Fruit fly (Drosophila melanogaster) whole organism, embryonic: ENCODE data around the gene Rpn10.

Source experiments
- Atf-2 ChIP-seq: fragments of 200-800 bp; sonication (Bioruptor generic); optimal IDR thresholded peaks from 2 replicates; lab custom pipeline; 2016; ENCODE audit warnings: missing biosample characterization, missing genetic modification characterization
- CG10209 ChIP-seq: fragments of 200-800 bp; sonication (Bioruptor generic); optimal IDR thresholded peaks from 3 replicates; lab custom pipeline; 2017; ENCODE audit warnings: missing biosample characterization, mild to moderate bottlenecking, missing genetic modification characterization, missing genetic modification reagents
- CG10431 ChIP-seq: fragments of 200-800 bp; sonication (Bioruptor generic); optimal IDR thresholded peaks from 3 replicates; lab custom pipeline; 2018; ENCODE audit warnings: missing biosample characterization, mild to moderate bottlenecking, missing genetic modification characterization
- CG10462 ChIP-seq: fragments of 200-800 bp; sonication (Bioruptor generic); optimal IDR thresholded peaks from 2 replicates; lab custom pipeline; 2016; ENCODE audit warnings: missing biosample characterization, missing genetic modification characterization
- CG12071 ChIP-seq: fragments of 200-800 bp; sonication (Bioruptor generic); optimal IDR thresholded peaks from 3 replicates; lab custom pipeline; 2018; ENCODE audit warnings: missing biosample characterization, mild to moderate bottlenecking, missing genetic modification characterization
- CG12659 ChIP-seq: fragments of 200-800 bp; sonication (Bioruptor generic); optimal IDR thresholded peaks from 3 replicates; lab custom pipeline; 2017; ENCODE audit warnings: mild to moderate bottlenecking, missing biosample characterization, missing genetic modification reagents, missing genetic modification characterization
- CG12744 ChIP-seq: fragments of 200-800 bp; sonication (Bioruptor generic); optimal IDR thresholded peaks from 2 replicates; lab custom pipeline; 2016; ENCODE audit warnings: missing biosample characterization, missing genetic modification characterization
- CG14014 ChIP-seq: fragments of 200-800 bp; sonication (Bioruptor generic); IDR thresholded peaks from 2 replicates; pipeline ENCODE4 v1.3.6; 2022; ENCODE audit warnings: missing biosample characterization, missing genetic modification characterization
- CG15011 ChIP-seq: fragments of 200-800 bp; sonication (Bioruptor generic); optimal IDR thresholded peaks from 3 replicates; lab custom pipeline; 2018; ENCODE audit warnings: missing biosample characterization, mild to moderate bottlenecking, missing genetic modification characterization
- CG15073 ChIP-seq: fragments of 200-800 bp; sonication (Bioruptor generic); optimal IDR thresholded peaks from 2 replicates; lab custom pipeline; 2016; ENCODE audit warnings: missing biosample characterization, missing genetic modification characterization
- CG17361 ChIP-seq: fragments of 200-800 bp; sonication (Bioruptor generic); IDR thresholded peaks from 3 replicates; pipeline ENCODE4 v1.3.6; 2022; ENCODE audit warnings: missing biosample characterization, missing genetic modification characterization
- CG17829 ChIP-seq: fragments of 200-800 bp; optimal IDR thresholded peaks from 2 replicates; lab custom pipeline; 2019; ENCODE audit warnings: missing biosample characterization, mild to moderate bottlenecking, missing genetic modification characterization, moderate library complexity
- CG1792 ChIP-seq: fragments of 200-800 bp; sonication (Bioruptor generic); optimal IDR thresholded peaks from 2 replicates; lab custom pipeline; 2016; ENCODE audit warnings: missing biosample characterization, missing genetic modification characterization
- CG2120 ChIP-seq: fragments of 200-800 bp; sonication (Bioruptor generic); optimal IDR thresholded peaks from 3 replicates; lab custom pipeline; 2016; ENCODE audit warnings: missing biosample characterization, missing genetic modification characterization
- CG2202 ChIP-seq: fragments of 200-800 bp; sonication (Bioruptor generic); optimal IDR thresholded peaks from 2 replicates; lab custom pipeline; 2018; ENCODE audit warnings: missing biosample characterization, mild to moderate bottlenecking, missing genetic modification characterization
- CG2889 ChIP-seq: fragments of 200-800 bp; sonication (Bioruptor generic); IDR thresholded peaks from 3 replicates; pipeline ENCODE4 v1.3.6; 2022; ENCODE audit warnings: missing biosample characterization, missing genetic modification characterization
- CG30431 ChIP-seq: fragments of 200-800 bp; sonication (Bioruptor generic); optimal IDR thresholded peaks from 2 replicates; lab custom pipeline; 2017; ENCODE audit warnings: missing biosample characterization, missing genetic modification characterization
- CG34224 ChIP-seq: fragments of 200-800 bp; sonication (Bioruptor generic); IDR thresholded peaks from 3 replicates; pipeline ENCODE4 v1.3.6; 2022; ENCODE audit warnings: missing biosample characterization, missing genetic modification characterization; ENCODE audit not compliant: partially characterized antibody
- CG34376 ChIP-seq: fragments of 200-800 bp; sonication (Bioruptor generic); optimal IDR thresholded peaks from 2 replicates; lab custom pipeline; 2018; ENCODE audit warnings: missing biosample characterization, mild to moderate bottlenecking, missing genetic modification characterization
- CG3838 ChIP-seq: fragments of 200-800 bp; sonication (Bioruptor generic); optimal IDR thresholded peaks from 3 replicates; lab custom pipeline; 2016; ENCODE audit warnings: missing biosample characterization, missing genetic modification characterization
- CG6854 ChIP-seq: fragments of 200-800 bp; sonication (Bioruptor generic); optimal IDR thresholded peaks from 3 replicates; lab custom pipeline; 2017; ENCODE audit warnings: missing biosample characterization, mild to moderate bottlenecking, missing genetic modification characterization
- CG7786 ChIP-seq: fragments of 200-800 bp; sonication (Bioruptor generic); optimal IDR thresholded peaks from 2 replicates; lab custom pipeline; 2016; ENCODE audit warnings: missing biosample characterization, missing genetic modification characterization
- CG9797 ChIP-seq: fragments of 200-800 bp; sonication (Bioruptor generic); optimal IDR thresholded peaks from 3 replicates; lab custom pipeline; 2018; ENCODE audit warnings: missing biosample characterization, mild to moderate bottlenecking, missing genetic modification characterization
- CkIIα-i1 ChIP-seq: fragments of 200-800 bp; sonication (Bioruptor generic); IDR thresholded peaks from 2 replicates; pipeline ENCODE4 v1.3.6; 2022; ENCODE audit warnings: missing biosample characterization, missing genetic modification characterization
- Gug ChIP-seq: fragments of 200-800 bp; sonication (Bioruptor generic); IDR thresholded peaks from 4 replicates; pipeline ENCODE4 v1.3.6; 2022; ENCODE audit warnings: missing biosample characterization, missing genetic modification characterization
- HLH4C ChIP-seq: fragments of 200-800 bp; sonication (Bioruptor generic); IDR thresholded peaks from 3 replicates; pipeline ENCODE4 v1.3.6; 2022; ENCODE audit warnings: missing biosample characterization, missing genetic modification characterization; ENCODE audit not compliant: partially characterized antibody
- HmgD ChIP-seq: fragments of 200-800 bp; sonication (Bioruptor generic); optimal IDR thresholded peaks from 3 replicates; lab custom pipeline; 2016; ENCODE audit warnings: missing biosample characterization, missing genetic modification characterization
- MBD-R2 ChIP-seq: fragments of 200-800 bp; sonication (Bioruptor generic); IDR thresholded peaks from 2 replicates; pipeline ENCODE4 v1.3.6; 2022; ENCODE audit warnings: missing biosample characterization, missing genetic modification characterization
- Usf ChIP-seq: fragments of 200-800 bp; sonication (Bioruptor generic); optimal IDR thresholded peaks from 2 replicates; lab custom pipeline; 2017; ENCODE audit warnings: missing genotype, missing biosample characterization, missing genetic modification characterization
- ara ChIP-seq: fragments of 200-800 bp; sonication (Bioruptor generic); IDR thresholded peaks from 2 replicates; pipeline ENCODE4 v1.3.6; 2022; ENCODE audit warnings: missing biosample characterization, missing genetic modification characterization
- br ChIP-seq: fragments of >200 bp; optimal IDR thresholded peaks from 2 replicates; lab custom pipeline; 2017
- caup ChIP-seq: fragments of 200-800 bp; sonication (Bioruptor generic); optimal IDR thresholded peaks from 3 replicates; lab custom pipeline; 2017; ENCODE audit warnings: missing biosample characterization, mild to moderate bottlenecking, missing genetic modification characterization, moderate library complexity; ENCODE audit not compliant: severe bottlenecking
- cg ChIP-seq: fragments of 200-800 bp; sonication (Bioruptor generic); optimal IDR thresholded peaks from 3 replicates; lab custom pipeline; 2019; ENCODE audit warnings: missing biosample characterization, mild to moderate bottlenecking, missing genetic modification characterization, moderate library complexity
- chif ChIP-seq, 2 experiments: fragments of 200-800 bp; sonication (Bioruptor generic); optimal IDR thresholded peaks; 3 replicates each; lab custom pipeline; 2016; ENCODE audit warnings: missing biosample characterization in 2 of 2, missing genetic modification characterization in 2 of 2
- ci ChIP-seq: fragments of 200-800 bp; sonication (Bioruptor generic); IDR thresholded peaks from 3 replicates; pipeline ENCODE4 v1.3.6; 2022; ENCODE audit warnings: missing biosample characterization, missing genetic modification characterization
- crc ChIP-seq: fragments of 200-800 bp; sonication (Bioruptor generic); optimal IDR thresholded peaks from 2 replicates; lab custom pipeline; 2016; ENCODE audit warnings: missing biosample characterization, missing genetic modification characterization
- crol ChIP-seq: fragments of 200-800 bp; sonication (Bioruptor generic); IDR thresholded peaks from 2 replicates; pipeline ENCODE4 v1.3.6; 2022; ENCODE audit warnings: missing biosample characterization, missing genetic modification characterization
- ewg ChIP-seq: fragments of 200-800 bp; sonication (Bioruptor generic); optimal IDR thresholded peaks from 3 replicates; lab custom pipeline; 2017; ENCODE audit warnings: mild to moderate bottlenecking, missing biosample characterization, missing genetic modification reagents, missing genetic modification characterization
- ftz-f1 ChIP-seq: fragments of 200-800 bp; sonication (Bioruptor generic); optimal IDR thresholded peaks from 2 replicates; lab custom pipeline; 2016; ENCODE audit warnings: missing biosample characterization, missing genetic modification characterization
- jigr1 ChIP-seq: fragments of 200-800 bp; sonication (Bioruptor generic); IDR thresholded peaks from 3 replicates; pipeline ENCODE4 v1.3.6; 2022; ENCODE audit warnings: missing biosample characterization, missing genetic modification characterization
- jumu ChIP-seq: fragments of 200-800 bp; sonication (Bioruptor generic); optimal IDR thresholded peaks from 3 replicates; lab custom pipeline; 2016; ENCODE audit warnings: missing biosample characterization, missing genetic modification characterization
- nau ChIP-seq: fragments of 200-800 bp; sonication (Bioruptor generic); optimal IDR thresholded peaks from 3 replicates; lab custom pipeline; 2017; ENCODE audit warnings: missing biosample characterization, mild to moderate bottlenecking, missing genetic modification characterization, missing genetic modification reagents
- oc ChIP-seq: fragments of 200-800 bp; sonication (Bioruptor generic); optimal IDR thresholded peaks from 2 replicates; lab custom pipeline; 2018; ENCODE audit warnings: missing biosample characterization, mild to moderate bottlenecking, missing genetic modification characterization, moderate library complexity
- onecut ChIP-seq: fragments of 200-800 bp; sonication (Bioruptor generic); IDR thresholded peaks from 2 replicates; pipeline ENCODE4 v1.3.6; 2022; ENCODE audit warnings: missing biosample characterization, missing genetic modification characterization
- pnt ChIP-seq: fragments of 200-800 bp; sonication (Bioruptor generic); optimal IDR thresholded peaks from 3 replicates; lab custom pipeline; 2016; ENCODE audit warnings: missing biosample characterization, missing genetic modification characterization
- prd ChIP-seq, 3 experiments: fragments of >200 bp in 2 of 3; fragments of 200-800 bp in 1 of 3; sonication (Bioruptor generic) in 1 of 3; optimal IDR thresholded peaks in 2 of 3; IDR thresholded peaks in 1 of 3; 2 replicates in 2 of 3; 3 replicates in 1 of 3; pipeline versions ENCODE4 v1.3.6 to Lab custom; 2017 to 2022; ENCODE audit warnings: missing biosample characterization in 1 of 3, missing genetic modification characterization in 1 of 3
- so ChIP-seq: fragments of 200-800 bp; sonication (Bioruptor generic); IDR thresholded peaks from 3 replicates; pipeline ENCODE4 v1.3.6; 2022; ENCODE audit warnings: missing biosample characterization, missing genetic modification characterization
- sob ChIP-seq: fragments of 200-800 bp; sonication (Bioruptor generic); IDR thresholded peaks from 2 replicates; pipeline ENCODE4 v1.3.6; 2022; ENCODE audit warnings: missing biosample characterization, missing genetic modification characterization
- vfl ChIP-seq: fragments of 200-800 bp; sonication (Bioruptor generic); optimal IDR thresholded peaks from 2 replicates; lab custom pipeline; 2016; ENCODE audit warnings: missing biosample characterization, missing genetic modification characterization

Gene Rpn10

DNA sequence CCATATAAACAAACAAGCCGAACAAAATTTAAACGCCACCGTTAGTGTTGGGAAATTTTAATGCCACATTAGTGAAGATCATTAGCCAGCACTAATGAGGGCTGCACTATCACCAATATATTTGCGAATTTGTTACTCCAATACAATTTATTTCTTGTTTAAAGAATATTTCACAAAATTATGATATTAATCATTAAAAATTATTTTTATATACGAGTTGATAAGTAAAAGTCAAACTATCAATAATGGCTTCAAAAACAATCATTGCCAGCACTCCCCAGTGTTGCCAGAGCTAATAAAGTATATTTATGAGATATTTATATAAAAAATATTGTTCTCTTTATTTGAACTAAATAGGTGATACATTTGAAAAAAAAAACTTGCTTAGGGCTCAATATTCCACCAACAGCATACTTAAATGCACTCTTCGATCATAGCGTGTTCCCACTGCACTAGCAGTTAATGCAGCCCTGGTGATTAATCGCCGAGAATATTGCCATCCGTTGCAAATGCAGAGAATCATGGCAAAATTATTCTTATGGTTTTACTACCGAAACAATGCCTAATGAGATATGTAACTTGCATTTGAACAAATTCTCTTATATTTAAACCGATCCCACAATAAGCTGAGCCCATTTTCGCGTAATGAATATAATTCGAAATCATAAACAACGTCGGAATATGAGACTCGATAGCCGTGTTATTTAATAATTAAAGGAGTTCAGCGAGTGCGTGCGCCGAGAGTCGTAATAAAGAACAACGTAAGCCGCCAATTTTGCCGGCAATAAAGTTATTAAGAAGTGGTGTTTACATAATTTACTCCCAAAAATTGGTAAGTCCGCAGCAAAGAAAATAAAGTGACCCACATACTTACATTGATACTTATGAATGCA lies 20.7 kb upstream of the Rpn10 start, which contains the start of the genes SAK and Cdk12 (continued):
- peak; percentile 61 for TF ChIP-seq ewg (GFP tag; lab: Kevin White, UChicago)
- no peak for TF ChIP-seq ftz-f1 (GFP tag; lab: Kevin White, UChicago)
- TF ChIP-seq CG12744, result no peak
- TF ChIP-seq CG2120 (GFP tag; lab: Kevin White, UChicago), result peak; percentile 84
- TF ChIP-seq vfl (GFP tag; lab: Kevin White, UChicago), result peak; percentile 11
- peak; percentile 78 for TF ChIP-seq Usf (GFP tag; lab: Kevin White, UChicago)
- no peak for TF ChIP-seq prd (optimal IDR thresholded peaks at IDR 0.05; lab: Kevin White, UChicago)
- TF ChIP-seq prd (GFP tag; IDR thresholded peaks at IDR 0.05; lab: Robert Waterston, UW), result peak; percentile 90
- TF ChIP-seq ci (GFP tag; lab: Robert Waterston, UW), result peak; percentile 74; the same call in 2 of the 3 replicates
- peak; percentile 66 for TF ChIP-seq CG10462 (GFP tag; lab: Kevin White, UChicago)
- 0 out of 2 replicates have a peak, but pooled peaks have one; percentile 34 for TF ChIP-seq onecut (GFP tag; lab: Robert Waterston, UW)
- TF ChIP-seq CG15073 (GFP tag; lab: Kevin White, UChicago), result peak; percentile 59
- TF ChIP-seq pnt (GFP tag; lab: Kevin White, UChicago), result peak; percentile 71
- peak; percentile 65 for TF ChIP-seq CG30431 (GFP tag; lab: Kevin White, UChicago)
- TF ChIP-seq caup (GFP tag; lab: Kevin White, UChicago), result peak; percentile 88
- TF ChIP-seq CG3838, result peak; percentile 47
- no peak for TF ChIP-seq crc (GFP tag; lab: Kevin White, UChicago)
- TF ChIP-seq CG17361 (GFP tag; lab: Robert Waterston, UW), result peak; percentile 95
- no peak for TF ChIP-seq crol (GFP tag; lab: Robert Waterston, UW)
- TF ChIP-seq so (GFP tag; lab: Robert Waterston, UW), result peak; percentile 87
- TF ChIP-seq HmgD (GFP tag; lab: Kevin White, UChicago), result no peak
- TF ChIP-seq CG14014 (GFP tag; lab: Robert Waterston, UW), result peak; percentile 75
- TF ChIP-seq chif (GFP tag; optimal IDR thresholded peaks at IDR 0.05; lab: Kevin White, UChicago), result peak in 1 of 2 experiments; percentile 57
- TF ChIP-seq HLH4C (GFP tag; lab: Robert Waterston, UW), result no peak
- peak; percentile 67; the same call in 2 of the 3 replicates for TF ChIP-seq jigr1 (GFP tag; lab: Robert Waterston, UW)
- peak; percentile 60 for TF ChIP-seq MBD-R2
- TF ChIP-seq CG12659 (GFP tag; lab: Kevin White, UChicago), result peak; percentile 91
- TF ChIP-seq sob, result peak; percentile 83
- TF ChIP-seq CG2889 (GFP tag; lab: Robert Waterston, UW), result peak; percentile 81; the same call in 2 of the 3 replicates
- peak; percentile 74 for TF ChIP-seq ara (GFP tag; lab: Robert Waterston, UW)
- TF ChIP-seq CG17829 (tag; lab: Kevin White, UChicago), result peak; percentile 89
- peak; percentile 24 for TF ChIP-seq Atf-2 (GFP tag; lab: Kevin White, UChicago)
- TF ChIP-seq CG1792 (GFP tag; lab: Kevin White, UChicago), result peak; percentile 10
- no peak for TF ChIP-seq cg (GFP tag; lab: Kevin White, UChicago)
- TF ChIP-seq br (lab: Kevin White, UChicago), result no peak
- peak; percentile 87 for TF ChIP-seq CG10209 (GFP tag; lab: Kevin White, UChicago)
- TF ChIP-seq CG12071, result no peak
- TF ChIP-seq CG7786 (GFP tag; lab: Kevin White, UChicago), result peak; percentile 65
- TF ChIP-seq CG15011, result peak; percentile 68
- peak; percentile 55 for TF ChIP-seq CG6854 (GFP tag; lab: Kevin White, UChicago)
- TF ChIP-seq CG9797 (GFP tag; lab: Kevin White, UChicago), result peak; percentile 37
- TF ChIP-seq CG10431 (GFP tag; lab: Kevin White, UChicago), result peak; percentile 38
- peak; percentile 63 for TF ChIP-seq CG2202 (tag; lab: Kevin White, UChicago)
- peak; percentile 37; the same call in 1 of the 3 replicates for TF ChIP-seq CG34224 (GFP tag; lab: Robert Waterston, UW)
- peak; percentile 59 for TF ChIP-seq jumu (GFP tag; lab: Kevin White, UChicago)
- no peak for TF ChIP-seq nau (GFP tag; lab: Kevin White, UChicago)
- TF ChIP-seq oc (tag; lab: Kevin White, UChicago), result peak; percentile 71
- no peak for TF ChIP-seq CkIIα-i1 (GFP tag; lab: Robert Waterston, UW)
- peak; percentile 57 for TF ChIP-seq CG34376
- TF ChIP-seq Gug (GFP tag; lab: Robert Waterston, UW), result peak; percentile 87
